Fruit fly (Drosophila melanogaster) whole organism, embryonic: ENCODE measurements around the gene mei-218.

ENCODE experiments used
- CG10274 ChIP-seq: fragments of 200-800 bp; sonication (Bioruptor generic); optimal IDR thresholded peaks from 3 replicates; lab custom pipeline; 2017; ENCODE audit warnings: missing biosample characterization, mild to moderate bottlenecking, missing genetic modification characterization
- CG10431 ChIP-seq: fragments of 200-800 bp; sonication (Bioruptor generic); optimal IDR thresholded peaks from 3 replicates; lab custom pipeline; 2018; ENCODE audit warnings: missing biosample characterization, mild to moderate bottlenecking, missing genetic modification characterization
- CG12299 ChIP-seq: fragments of 200-800 bp; sonication (Bioruptor generic); optimal IDR thresholded peaks from 2 replicates; lab custom pipeline; 2018; ENCODE audit warnings: missing biosample characterization, mild to moderate bottlenecking, missing genetic modification characterization
- CG1529 ChIP-seq: fragments of 200-800 bp; sonication (Bioruptor generic); optimal IDR thresholded peaks from 3 replicates; lab custom pipeline; 2018; ENCODE audit warnings: missing biosample characterization, missing genetic modification characterization
- CG1603 ChIP-seq: fragments of 200-800 bp; sonication (Bioruptor generic); optimal IDR thresholded peaks from 2 replicates; lab custom pipeline; 2019; ENCODE audit warnings: missing biosample characterization, mild to moderate bottlenecking, missing genetic modification characterization, moderate library complexity
- CG1647 ChIP-seq: fragments of 200-800 bp; sonication (Bioruptor generic); optimal IDR thresholded peaks from 3 replicates; lab custom pipeline; 2016; ENCODE audit warnings: missing biosample characterization, missing genetic modification characterization
- CG17328 ChIP-seq: fragments of 200-800 bp; sonication (Bioruptor generic); IDR thresholded peaks from 2 replicates; pipeline ENCODE4 v1.3.6; 2022; ENCODE audit warnings: missing biosample characterization, missing genetic modification characterization
- CG17568 ChIP-seq: fragments of 200-800 bp; sonication (Bioruptor generic); optimal IDR thresholded peaks from 2 replicates; lab custom pipeline; 2018; ENCODE audit warnings: missing biosample characterization, mild to moderate bottlenecking, missing genetic modification characterization, moderate library complexity
- CG17829 ChIP-seq: fragments of 200-800 bp; optimal IDR thresholded peaks from 2 replicates; lab custom pipeline; 2019; ENCODE audit warnings: missing biosample characterization, mild to moderate bottlenecking, missing genetic modification characterization, moderate library complexity
- CG2129 ChIP-seq: fragments of 200-800 bp; sonication (Bioruptor generic); IDR thresholded peaks from 2 replicates; pipeline ENCODE4 v1.3.6; 2022; ENCODE audit warnings: missing biosample characterization, missing genetic modification characterization; ENCODE audit not compliant: partially characterized antibody
- CG2889 ChIP-seq: fragments of 200-800 bp; sonication (Bioruptor generic); IDR thresholded peaks from 3 replicates; pipeline ENCODE4 v1.3.6; 2022; ENCODE audit warnings: missing biosample characterization, missing genetic modification characterization
- CG31224 ChIP-seq: fragments of 200-800 bp; sonication (Bioruptor generic); IDR thresholded peaks from 2 replicates; pipeline ENCODE4 v1.3.6; 2022; ENCODE audit warnings: missing biosample characterization, missing genetic modification characterization
- CG31441 ChIP-seq: fragments of 200-800 bp; sonication (Bioruptor generic); IDR thresholded peaks from 2 replicates; pipeline ENCODE4 v1.3.6; 2022; ENCODE audit warnings: missing biosample characterization, missing genetic modification characterization
- CG32767 ChIP-seq: fragments of 200-800 bp; sonication (Bioruptor generic); IDR thresholded peaks from 2 replicates; pipeline ENCODE4 v1.3.6; 2022; ENCODE audit warnings: missing biosample characterization, missing genetic modification characterization
- CG3281 ChIP-seq: fragments of 200-800 bp; sonication (Bioruptor generic); optimal IDR thresholded peaks from 3 replicates; lab custom pipeline; 2017; ENCODE audit warnings: missing biosample characterization, mild to moderate bottlenecking, missing genetic modification characterization
- CG3847 ChIP-seq: fragments of 200-800 bp; sonication (Bioruptor generic); IDR thresholded peaks from 2 replicates; pipeline ENCODE4 v1.3.6; 2022; ENCODE audit warnings: missing biosample characterization, missing genetic modification characterization
- CG3995 ChIP-seq: fragments of 200-800 bp; sonication (Bioruptor generic); optimal IDR thresholded peaks from 3 replicates; lab custom pipeline; 2016; ENCODE audit warnings: missing biosample characterization, missing genetic modification characterization
- CG42726 ChIP-seq: fragments of 200-800 bp; sonication (Bioruptor generic); IDR thresholded peaks from 2 replicates; pipeline ENCODE4 v1.3.6; 2022; ENCODE audit warnings: missing biosample characterization, missing genetic modification characterization; ENCODE audit not compliant: partially characterized antibody
- CG4707 ChIP-seq: fragments of 200-800 bp; sonication (Bioruptor generic); optimal IDR thresholded peaks from 2 replicates; lab custom pipeline; 2018; ENCODE audit warnings: missing biosample characterization, mild to moderate bottlenecking, missing genetic modification characterization, moderate library complexity
- CG8765 ChIP-seq: fragments of 200-800 bp; sonication (Bioruptor generic); IDR thresholded peaks from 2 replicates; pipeline ENCODE4 v1.3.6; 2022; ENCODE audit warnings: missing biosample characterization, missing genetic modification characterization
- CG8924 ChIP-seq: fragments of 200-800 bp; optimal IDR thresholded peaks from 3 replicates; lab custom pipeline; 2019; ENCODE audit warnings: missing biosample characterization, mild to moderate bottlenecking, missing genetic modification characterization, moderate library complexity
- CG9609 ChIP-seq: fragments of 200-800 bp; sonication (Bioruptor generic); optimal IDR thresholded peaks from 3 replicates; lab custom pipeline; 2016; ENCODE audit warnings: missing biosample characterization, missing genetic modification characterization
- CTCF ChIP-seq: fragments of 200-800 bp; sonication (Bioruptor generic); optimal IDR thresholded peaks from 2 replicates; lab custom pipeline; 2017; ENCODE audit warnings: missing biosample characterization, mild to moderate bottlenecking, missing genetic modification characterization, moderate library complexity
- ERR ChIP-seq: fragments of 200-800 bp; sonication (Bioruptor generic); optimal IDR thresholded peaks from 2 replicates; lab custom pipeline; 2016; ENCODE audit warnings: missing biosample characterization, missing genetic modification characterization
- Gug ChIP-seq: fragments of 200-800 bp; sonication (Bioruptor generic); IDR thresholded peaks from 4 replicates; pipeline ENCODE4 v1.3.6; 2022; ENCODE audit warnings: missing biosample characterization, missing genetic modification characterization
- HLH4C ChIP-seq: fragments of 200-800 bp; sonication (Bioruptor generic); IDR thresholded peaks from 3 replicates; pipeline ENCODE4 v1.3.6; 2022; ENCODE audit warnings: missing biosample characterization, missing genetic modification characterization; ENCODE audit not compliant: partially characterized antibody
- HLHmδ ChIP-seq: fragments of 200-800 bp; sonication (Bioruptor generic); optimal IDR thresholded peaks from 2 replicates; lab custom pipeline; 2018; ENCODE audit warnings: missing biosample characterization, mild to moderate bottlenecking, missing genetic modification characterization, moderate library complexity
- Hr3 ChIP-seq: fragments of 200-800 bp; sonication (Bioruptor generic); optimal IDR thresholded peaks from 3 replicates; lab custom pipeline; 2016; ENCODE audit warnings: missing biosample characterization, missing genetic modification characterization
- Lpt ChIP-seq: fragments of >200 bp; optimal IDR thresholded peaks from 2 replicates; lab custom pipeline; 2018; ENCODE audit warnings: missing biosample characterization, missing genetic modification characterization
- MBD-R2 ChIP-seq: fragments of 200-800 bp; sonication (Bioruptor generic); IDR thresholded peaks from 2 replicates; pipeline ENCODE4 v1.3.6; 2022; ENCODE audit warnings: missing biosample characterization, missing genetic modification characterization
- Mes4 ChIP-seq: fragments of 200-800 bp; sonication (Bioruptor generic); optimal IDR thresholded peaks from 2 replicates; lab custom pipeline; 2016; ENCODE audit warnings: missing biosample characterization, missing genetic modification characterization
- Mrtf ChIP-seq: fragments of 200-800 bp; sonication (Bioruptor generic); IDR thresholded peaks from 3 replicates; pipeline ENCODE4 v1.3.6; 2022; ENCODE audit warnings: missing biosample characterization, missing genetic modification characterization
- Spps ChIP-seq: fragments of 200-800 bp; sonication (Bioruptor generic); optimal IDR thresholded peaks from 2 replicates; lab custom pipeline; 2018; ENCODE audit warnings: missing biosample characterization, mild to moderate bottlenecking, missing genetic modification characterization
- Usf ChIP-seq: fragments of 200-800 bp; sonication (Bioruptor generic); optimal IDR thresholded peaks from 2 replicates; lab custom pipeline; 2017; ENCODE audit warnings: missing genotype, missing biosample characterization, missing genetic modification characterization
- ab ChIP-seq: fragments of 200-800 bp; sonication (Bioruptor generic); optimal IDR thresholded peaks from 2 replicates; lab custom pipeline; 2016; ENCODE audit warnings: missing biosample characterization, missing genetic modification characterization
- ara ChIP-seq: fragments of 200-800 bp; sonication (Bioruptor generic); IDR thresholded peaks from 2 replicates; pipeline ENCODE4 v1.3.6; 2022; ENCODE audit warnings: missing biosample characterization, missing genetic modification characterization
- bowl ChIP-seq: fragments of 200-800 bp; sonication (Bioruptor generic); IDR thresholded peaks from 2 replicates; pipeline ENCODE4 v1.3.6; 2022; ENCODE audit warnings: missing biosample characterization, missing genetic modification characterization
- cg ChIP-seq: fragments of 200-800 bp; sonication (Bioruptor generic); optimal IDR thresholded peaks from 3 replicates; lab custom pipeline; 2019; ENCODE audit warnings: missing biosample characterization, mild to moderate bottlenecking, missing genetic modification characterization, moderate library complexity
- disco-r ChIP-seq: fragments of 200-800 bp; sonication (Bioruptor generic); optimal IDR thresholded peaks from 2 replicates; lab custom pipeline; 2016; ENCODE audit warnings: missing biosample characterization, missing genetic modification characterization
- grn ChIP-seq: fragments of 200-800 bp; sonication (Bioruptor generic); optimal IDR thresholded peaks from 3 replicates; lab custom pipeline; 2017; ENCODE audit warnings: missing biosample characterization, missing genetic modification characterization
- gro ChIP-seq: fragments of 200-800 bp; sonication (Bioruptor generic); optimal IDR thresholded peaks from 2 replicates; lab custom pipeline; 2016; ENCODE audit warnings: missing biosample characterization, missing genetic modification characterization
- ham ChIP-seq: fragments of 200-800 bp; sonication (Bioruptor generic); IDR thresholded peaks from 2 replicates; pipeline ENCODE4 v1.3.6; 2022; ENCODE audit warnings: missing biosample characterization, missing genetic modification characterization
- kni ChIP-seq: fragments of 200-800 bp; sonication (Bioruptor generic); optimal IDR thresholded peaks from 3 replicates; lab custom pipeline; 2017; ENCODE audit warnings: mild to moderate bottlenecking, missing biosample characterization, missing genetic modification reagents, missing genetic modification characterization
- lab ChIP-seq: fragments of 200-800 bp; sonication (Bioruptor generic); optimal IDR thresholded peaks from 3 replicates; lab custom pipeline; 2017; ENCODE audit warnings: missing biosample characterization, missing genetic modification characterization, mild to moderate bottlenecking, moderate library complexity, missing genetic modification reagents
- nmo ChIP-seq: fragments of 200-800 bp; sonication (Bioruptor generic); optimal IDR thresholded peaks from 2 replicates; lab custom pipeline; 2018; ENCODE audit warnings: missing biosample characterization, mild to moderate bottlenecking, missing genetic modification characterization, moderate library complexity
- pros ChIP-seq: fragments of 200-800 bp; sonication (Bioruptor generic); optimal IDR thresholded peaks from 3 replicates; lab custom pipeline; 2019; ENCODE audit warnings: missing biosample characterization, mild to moderate bottlenecking, missing genetic modification characterization, moderate library complexity
- scrt ChIP-seq: fragments of 200-800 bp; sonication (Bioruptor generic); optimal IDR thresholded peaks from 2 replicates; lab custom pipeline; 2018; ENCODE audit warnings: missing biosample characterization, mild to moderate bottlenecking, missing genetic modification characterization, moderate library complexity
- sima ChIP-seq: fragments of 200-800 bp; sonication (Bioruptor generic); optimal IDR thresholded peaks from 2 replicates; lab custom pipeline; 2016; ENCODE audit warnings: missing biosample characterization, missing genetic modification characterization
- sr ChIP-seq: fragments of 200-800 bp; sonication (Bioruptor generic); IDR thresholded peaks from 3 replicates; pipeline ENCODE4 v1.3.6; 2022; ENCODE audit warnings: missing biosample characterization, missing genetic modification characterization
- ssp ChIP-seq: fragments of 200-800 bp; sonication (Bioruptor generic); IDR thresholded peaks from 2 replicates; pipeline ENCODE4 v1.3.6; 2022; ENCODE audit warnings: missing biosample characterization, missing genetic modification characterization
- tin ChIP-seq: fragments of 200-800 bp; sonication (Bioruptor generic); optimal IDR thresholded peaks from 3 replicates; lab custom pipeline; 2016; ENCODE audit warnings: missing biosample characterization, missing genetic modification characterization
- zf30C ChIP-seq: fragments of 200-800 bp; sonication (Bioruptor generic); optimal IDR thresholded peaks from 3 replicates; lab custom pipeline; 2018; ENCODE audit warnings: missing biosample characterization, mild to moderate bottlenecking, missing genetic modification characterization

The mei-218 gene

dm6 chrX:17178484-17178921, 35.7 kb upstream of the mei-218 start (continued):
- peak; percentile 96 for TF ChIP-seq CG8924 (tag; lab: Kevin White, UChicago)
- peak; percentile 89 for TF ChIP-seq CG32767 (GFP tag; lab: Robert Waterston, UW)
- TF ChIP-seq sima = peak; percentile 87
- TF ChIP-seq lab (GFP tag; lab: Kevin White, UChicago) = peak; percentile 98
- TF ChIP-seq CG42726 (GFP tag; lab: Robert Waterston, UW) = no peak
- TF ChIP-seq MBD-R2 = peak; percentile 98
- peak; percentile 99 for TF ChIP-seq ara (GFP tag; lab: Robert Waterston, UW)
- peak; percentile 95 for TF ChIP-seq CG31224 (GFP tag; lab: Robert Waterston, UW)
- TF ChIP-seq Gug = peak; percentile 92
- peak; percentile 95 for TF ChIP-seq gro
- TF ChIP-seq pros = peak; percentile 78
- TF ChIP-seq cg (GFP tag; lab: Kevin White, UChicago) = peak; percentile 59
- TF ChIP-seq CG2129 (GFP tag; lab: Robert Waterston, UW) = no peak
- TF ChIP-seq ab (GFP tag; lab: Kevin White, UChicago) = no peak
- TF ChIP-seq sr (GFP tag; lab: Robert Waterston, UW) = peak; percentile 91
- peak; percentile 99 for TF ChIP-seq CG17829 (tag; lab: Kevin White, UChicago)
- no peak for TF ChIP-seq CG2889
- no peak for TF ChIP-seq CG17568 (GFP tag; lab: Kevin White, UChicago)
- no peak for TF ChIP-seq CG4707 (GFP tag; lab: Kevin White, UChicago)
- no peak for TF ChIP-seq HLH4C (GFP tag; lab: Robert Waterston, UW)
- peak; percentile 94 for TF ChIP-seq CG3281 (GFP tag; lab: Kevin White, UChicago)
- peak; percentile 94 for TF ChIP-seq CG31441
- peak; percentile 97 for TF ChIP-seq Hr3 (GFP tag; lab: Kevin White, UChicago)
- peak; percentile 62 for TF ChIP-seq CTCF
- peak; percentile 39 for TF ChIP-seq Usf (GFP tag; lab: Kevin White, UChicago)
- peak; percentile 99 for TF ChIP-seq bowl (GFP tag; lab: Robert Waterston, UW)
- TF ChIP-seq CG3995 (GFP tag; lab: Kevin White, UChicago) = peak; percentile 75
- no peak for TF ChIP-seq HLHmδ (GFP tag; lab: Kevin White, UChicago)
- TF ChIP-seq CG12299 (tag; lab: Kevin White, UChicago) = no peak
- TF ChIP-seq disco-r (GFP tag; lab: Kevin White, UChicago) = no peak
- TF ChIP-seq CG1529 = no peak
- no peak for TF ChIP-seq CG9609 (GFP tag; lab: Kevin White, UChicago)
- no peak for TF ChIP-seq Mes4 (GFP tag; lab: Kevin White, UChicago)
- peak; percentile 93 for TF ChIP-seq CG1647 (GFP tag; lab: Kevin White, UChicago)
- TF ChIP-seq grn = peak; percentile 88
- TF ChIP-seq CG17328 (GFP tag; lab: Robert Waterston, UW) = no peak
- no peak for TF ChIP-seq Lpt (GFP tag; lab: Kevin White, UChicago)
- TF ChIP-seq scrt (GFP tag; lab: Kevin White, UChicago) = peak; percentile 93
- TF ChIP-seq ham = no peak
- TF ChIP-seq kni = peak; percentile 77
- TF ChIP-seq tin (GFP tag; lab: Kevin White, UChicago) = peak; percentile 98
- peak; percentile 80 for TF ChIP-seq CG10274 (GFP tag; lab: Kevin White, UChicago)
- TF ChIP-seq Mrtf (GFP tag; lab: Robert Waterston, UW) = peak; percentile 98
- peak; percentile 94 for TF ChIP-seq ssp (GFP tag; lab: Robert Waterston, UW)
- TF ChIP-seq CG1603 (tag; lab: Kevin White, UChicago) = peak; percentile 96
- TF ChIP-seq Spps (tag; lab: Kevin White, UChicago) = peak; percentile 97
- peak; percentile 38; the same call in 1 of the 2 replicates for TF ChIP-seq CG3847 (GFP tag; lab: Robert Waterston, UW)
- peak; percentile 99 for TF ChIP-seq nmo (GFP tag; lab: Kevin White, UChicago)
- peak; percentile 52 for TF ChIP-seq zf30C (GFP tag; lab: Kevin White, UChicago)
- no peak for TF ChIP-seq CG10431 (GFP tag; lab: Kevin White, UChicago)
- TF ChIP-seq ERR (GFP tag; lab: Kevin White, UChicago) = peak; percentile 89
- TF ChIP-seq CG8765 (GFP tag; lab: Robert Waterston, UW) = peak; percentile 97
